Worm (Caenorhabditis elegans) whole organism, midembryonic: ENCODE measurements around the gene srd-47.

ENCODE experiments used
- T22C8.4 ChIP-seq: fragments of 200-800 bp; sonication (Bioruptor generic); IDR thresholded peaks from 2 replicates; pipeline ENCODE4 v1.3.6; 2022; ENCODE audit warnings: missing genetic modification characterization, missing compliant biosample characterization
- cog-1 ChIP-seq: sonication (generic microtip); optimal IDR thresholded peaks from 2 replicates; lab custom pipeline; 2016; ENCODE audit warnings: missing genetic modification characterization, missing compliant biosample characterization
- flt-1 ChIP-seq: fragments of 200-800 bp; sonication (Bioruptor generic); IDR thresholded peaks from 2 replicates; pipeline ENCODE4 v1.3.6; 2022; ENCODE audit warnings: missing genetic modification characterization, missing compliant biosample characterization
- klf-2 ChIP-seq: fragments of 200-800 bp; sonication (Bioruptor generic); conservative IDR thresholded peaks from 2 replicates; pipeline ENCODE4 v1.3.6; 2022; ENCODE audit warnings: missing genetic modification reagents, missing genetic modification characterization, missing compliant biosample characterization
- med-1 ChIP-seq: sonication (generic microtip); optimal IDR thresholded peaks from 2 replicates; lab custom pipeline; 2017; ENCODE audit warnings: missing genetic modification characterization, mild to moderate bottlenecking, missing compliant biosample characterization, antibody characterized with exemption, missing genetic modification reagents; ENCODE audit not compliant: insufficient read depth
- ref-1 ChIP-seq: fragments of 200-800 bp; sonication (Bioruptor generic); conservative IDR thresholded peaks from 2 replicates; pipeline ENCODE4 v1.3.6; 2022; ENCODE audit warnings: missing genetic modification reagents, missing genetic modification characterization, missing compliant biosample characterization
- tab-1 ChIP-seq: fragments of 200-800 bp; sonication (Bioruptor generic); IDR thresholded peaks from 2 replicates; pipeline ENCODE4 v1.3.6; 2022; ENCODE audit warnings: missing genetic modification characterization, missing compliant biosample characterization
- ztf-23 ChIP-seq: fragments of 200-800 bp; sonication (Bioruptor generic); IDR thresholded peaks from 2 replicates; pipeline ENCODE4 v1.3.6; 2022; ENCODE audit warnings: missing genetic modification reagents, missing genetic modification characterization, missing compliant biosample characterization
- ztf-29 ChIP-seq: fragments of 200-800 bp; sonication (Bioruptor generic); IDR thresholded peaks from 2 replicates; pipeline ENCODE4 v1.3.6; 2022; ENCODE audit warnings: missing genetic modification reagents, missing genetic modification characterization, missing compliant biosample characterization

DNA sequence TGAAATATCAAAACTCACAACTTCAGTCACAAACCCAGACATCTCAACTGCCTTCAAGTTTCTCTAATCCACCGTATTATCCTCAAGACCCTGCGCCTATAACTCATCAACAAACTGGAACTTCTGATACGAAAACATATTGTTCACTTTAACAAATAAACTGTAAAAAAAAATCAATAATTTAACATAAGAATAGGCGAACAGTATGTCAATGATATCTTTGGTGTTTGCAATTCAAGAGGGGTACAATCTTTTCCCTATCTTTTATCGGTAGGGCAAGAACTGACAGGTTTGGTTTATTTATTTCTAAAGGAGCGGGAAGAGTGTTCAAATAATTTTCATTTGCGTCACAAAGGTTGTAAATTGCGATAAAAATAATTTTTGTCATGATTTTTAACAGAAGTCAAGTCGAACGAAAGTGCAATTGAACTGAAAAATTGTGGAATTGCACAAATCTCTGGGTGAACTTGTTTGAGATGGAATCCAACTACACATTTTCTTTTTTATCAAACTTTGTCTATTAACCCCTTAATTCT is 29.6 kb downstream of the srd-47 start:
- TF ChIP-seq ref-1, result no peak
- peak; percentile 87 for TF ChIP-seq cog-1
- TF ChIP-seq ztf-23 (GFP tag; lab: Robert Waterston, UW), result 0 out of 2 replicates have a peak, but pooled peaks have one; percentile 35
- peak; percentile 12 for TF ChIP-seq med-1
- TF ChIP-seq ztf-29 (GFP tag; lab: Robert Waterston, UW), result no peak
- peak; percentile 91 for TF ChIP-seq T22C8.4
- no peak for TF ChIP-seq tab-1 (GFP tag; lab: Robert Waterston, UW)
- no peak for TF ChIP-seq flt-1 (GFP tag; lab: Robert Waterston, UW)
- peak; percentile 44; the same call in 1 of the 2 replicates for TF ChIP-seq klf-2 (GFP tag; lab: Robert Waterston, UW)
